Worm (Caenorhabditis elegans) whole organism, late embryonic: Measurements from ENCODE around the gene Y43F8B.2.

Experiments used
- C38D4.7 ChIP-seq: fragments of 200-800 bp; sonication (Bioruptor generic); optimal IDR thresholded peaks from 2 replicates; lab custom pipeline; 2018; ENCODE audit warnings: mild to moderate bottlenecking, missing genetic modification characterization, moderate library complexity, missing compliant biosample characterization
- F13H6.1 ChIP-seq: sonication (generic microtip); optimal IDR thresholded peaks from 2 replicates; lab custom pipeline; 2016; ENCODE audit warnings: missing genetic modification characterization, missing compliant biosample characterization
- K09A11.1 ChIP-seq: sonication (generic microtip); optimal IDR thresholded peaks from 2 replicates; lab custom pipeline; 2017; ENCODE audit warnings: antibody characterized with exemption, mild to moderate bottlenecking, missing genetic modification characterization, missing compliant biosample characterization; ENCODE audit not compliant: insufficient read depth
- T23F11.4 ChIP-seq: fragments of 200-800 bp; sonication (Bioruptor generic); optimal IDR thresholded peaks from 2 replicates; lab custom pipeline; 2018; ENCODE audit warnings: mild to moderate bottlenecking, missing genetic modification characterization, missing compliant biosample characterization
- ahr-1 ChIP-seq: sonication (generic microtip); optimal IDR thresholded peaks from 2 replicates; lab custom pipeline; 2016; ENCODE audit warnings: missing genetic modification characterization, missing compliant biosample characterization
- ceh-18 ChIP-seq: sonication (generic microtip); optimal IDR thresholded peaks from 2 replicates; lab custom pipeline; 2016; ENCODE audit warnings: missing genetic modification characterization, missing compliant biosample characterization
- ceh-19 ChIP-seq: fragments of 200-800 bp; sonication (Bioruptor generic); optimal IDR thresholded peaks from 2 replicates; lab custom pipeline; 2018; ENCODE audit warnings: mild to moderate bottlenecking, missing genetic modification characterization, missing compliant biosample characterization
- ceh-2 ChIP-seq: sonication (generic microtip); optimal IDR thresholded peaks from 2 replicates; lab custom pipeline; 2016; ENCODE audit warnings: missing genotype, missing genetic modification characterization, missing compliant biosample characterization
- ceh-22 ChIP-seq: sonication (generic microtip); optimal IDR thresholded peaks from 2 replicates; lab custom pipeline; 2017; ENCODE audit warnings: missing biosample characterization, missing genetic modification characterization
- ceh-24 ChIP-seq: sonication (generic microtip); optimal IDR thresholded peaks from 2 replicates; lab custom pipeline; 2016; ENCODE audit warnings: mild to moderate bottlenecking, missing genetic modification characterization, missing compliant biosample characterization
- ceh-34 ChIP-seq: sonication (generic microtip); optimal IDR thresholded peaks from 2 replicates; lab custom pipeline; 2016; ENCODE audit warnings: mild to moderate bottlenecking, missing genetic modification characterization, missing compliant biosample characterization
- ceh-45 ChIP-seq: fragments of 200-800 bp; sonication (Bioruptor generic); IDR thresholded peaks from 2 replicates; pipeline ENCODE4 v1.3.6; 2022; ENCODE audit warnings: missing genetic modification reagents, missing genetic modification characterization, missing compliant biosample characterization
- che-1 ChIP-seq: sonication (generic microtip); optimal IDR thresholded peaks from 2 replicates; lab custom pipeline; 2016; ENCODE audit warnings: mild to moderate bottlenecking, missing genetic modification characterization, missing compliant biosample characterization
- dve-1 ChIP-seq: sonication (generic microtip); optimal IDR thresholded peaks from 2 replicates; lab custom pipeline; 2017; ENCODE audit warnings: antibody characterized with exemption, mild to moderate bottlenecking, missing genetic modification characterization, missing compliant biosample characterization
- elt-2 ChIP-seq: sonication (generic microtip); optimal IDR thresholded peaks from 2 replicates; lab custom pipeline; 2016; ENCODE audit warnings: missing genetic modification reagents, missing genetic modification characterization, missing compliant biosample characterization
- elt-4 ChIP-seq: sonication (generic microtip); optimal IDR thresholded peaks from 2 replicates; lab custom pipeline; 2016; ENCODE audit warnings: missing genetic modification characterization, missing compliant biosample characterization
- ets-4 ChIP-seq: sonication (generic microtip); optimal IDR thresholded peaks from 2 replicates; lab custom pipeline; 2016; ENCODE audit warnings: missing genetic modification characterization, missing compliant biosample characterization
- fax-1 ChIP-seq: sonication (generic microtip); optimal IDR thresholded peaks from 2 replicates; lab custom pipeline; 2016; ENCODE audit warnings: missing genotype, missing genetic modification characterization, missing compliant biosample characterization
- gmeb-2 ChIP-seq: sonication (generic microtip); optimal IDR thresholded peaks from 2 replicates; lab custom pipeline; 2016; ENCODE audit warnings: missing genetic modification characterization, inconsistent platforms, missing compliant biosample characterization
- lim-6 ChIP-seq: sonication (generic microtip); optimal IDR thresholded peaks from 2 replicates; lab custom pipeline; 2016; ENCODE audit warnings: missing genetic modification characterization, missing compliant biosample characterization
- nfya-1 ChIP-seq: sonication (generic microtip); optimal IDR thresholded peaks from 2 replicates; lab custom pipeline; 2017; ENCODE audit warnings: missing genetic modification characterization, mild to moderate bottlenecking, missing compliant biosample characterization, antibody characterized with exemption, moderate library complexity
- nhr-232 ChIP-seq: sonication (generic microtip); optimal IDR thresholded peaks from 2 replicates; lab custom pipeline; 2016; ENCODE audit warnings: missing genetic modification characterization, missing compliant biosample characterization
- odd-2 ChIP-seq: sonication (generic microtip); optimal IDR thresholded peaks from 2 replicates; lab custom pipeline; 2017; ENCODE audit warnings: antibody characterized with exemption, mild to moderate bottlenecking, missing genetic modification characterization, missing compliant biosample characterization
- pag-3 ChIP-seq: sonication (generic microtip); optimal IDR thresholded peaks from 2 replicates; lab custom pipeline; 2016; ENCODE audit warnings: missing compliant biosample characterization, missing genetic modification characterization, borderline replicate concordance
- pat-9 ChIP-seq: fragments of 200-800 bp; sonication (Bioruptor generic); optimal IDR thresholded peaks from 2 replicates; lab custom pipeline; 2018; ENCODE audit warnings: mild to moderate bottlenecking, missing genetic modification characterization, moderate library complexity, missing compliant biosample characterization
- pha-2 ChIP-seq: sonication (generic microtip); optimal IDR thresholded peaks from 2 replicates; lab custom pipeline; 2017; ENCODE audit warnings: mild to moderate bottlenecking, missing genetic modification characterization, missing compliant biosample characterization
- pha-4 ChIP-seq: fragments of 150-350 bp; optimal IDR thresholded peaks from 2 replicates; lab custom pipeline; 2018; ENCODE audit warnings: missing biosample characterization, missing genetic modification reagents, missing genetic modification characterization
- ref-2 ChIP-seq: sonication (generic microtip); optimal IDR thresholded peaks from 2 replicates; lab custom pipeline; 2016; ENCODE audit warnings: missing genetic modification characterization, missing compliant biosample characterization
- sox-2 ChIP-seq: fragments of 200-800 bp; sonication (Bioruptor generic); IDR thresholded peaks from 2 replicates; pipeline ENCODE4 v1.3.6; 2022; ENCODE audit warnings: missing genetic modification reagents, missing genetic modification characterization, missing compliant biosample characterization
- syd-9 ChIP-seq: sonication (generic microtip); optimal IDR thresholded peaks from 2 replicates; lab custom pipeline; 2016; ENCODE audit warnings: mild to moderate bottlenecking, missing genetic modification characterization, moderate library complexity, missing compliant biosample characterization
- tbx-2 ChIP-seq: sonication (generic microtip); optimal IDR thresholded peaks from 2 replicates; lab custom pipeline; 2016; ENCODE audit warnings: missing genetic modification characterization, missing compliant biosample characterization
- tbx-7 ChIP-seq: sonication (generic microtip); optimal IDR thresholded peaks from 2 replicates; lab custom pipeline; 2016; ENCODE audit warnings: missing genotype, missing genetic modification characterization, missing compliant biosample characterization
- unc-86 ChIP-seq: sonication (generic microtip); optimal IDR thresholded peaks from 2 replicates; lab custom pipeline; 2016; ENCODE audit warnings: missing genetic modification characterization, missing compliant biosample characterization

Gene Y43F8B.2

DNA sequence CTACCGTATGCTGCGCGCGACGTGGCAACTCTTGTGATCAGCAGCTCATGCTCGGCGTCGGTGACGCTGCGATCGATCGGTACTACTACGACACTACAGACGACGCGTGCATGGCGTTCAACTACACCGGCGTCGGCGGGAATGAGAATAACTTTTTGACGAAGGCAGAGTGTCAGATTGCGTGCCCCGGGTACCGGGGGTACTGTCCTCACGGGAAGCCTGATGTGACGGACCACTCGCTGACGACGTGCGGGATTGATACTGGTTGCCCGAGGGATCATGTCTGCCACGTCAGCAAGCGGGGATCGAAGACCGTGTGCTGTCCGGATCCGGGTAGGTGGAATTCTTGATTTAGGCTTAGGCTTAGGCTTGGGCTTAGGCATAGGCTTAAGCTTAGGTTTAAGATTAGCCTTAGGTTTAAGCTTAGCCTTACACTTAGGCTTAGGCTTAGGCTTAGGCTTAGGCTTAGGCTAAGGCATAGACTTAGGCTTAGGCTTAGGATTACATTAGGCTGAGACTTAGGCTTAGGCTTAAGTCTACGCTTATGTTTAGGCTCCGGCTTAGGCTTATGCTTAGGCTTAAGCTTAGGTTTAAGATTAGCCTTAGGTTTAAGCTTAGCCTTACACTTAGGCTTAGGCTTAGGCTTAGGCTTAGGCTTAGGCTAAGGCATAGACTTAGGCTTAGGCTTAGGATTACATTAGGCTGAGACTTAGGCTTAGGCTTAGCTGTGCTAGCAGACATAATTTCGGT lies 15.1 kb downstream of the Y43F8B.2 start:
- TF ChIP-seq T23F11.4 (peak; percentile 36), dve-1 (tag; lab: Kevin White, UChicago) (peak; percentile 61)
- TF ChIP-seq, all 69 proteins: peak for 2; not testable (repeated sequence) for 67

DNA sequence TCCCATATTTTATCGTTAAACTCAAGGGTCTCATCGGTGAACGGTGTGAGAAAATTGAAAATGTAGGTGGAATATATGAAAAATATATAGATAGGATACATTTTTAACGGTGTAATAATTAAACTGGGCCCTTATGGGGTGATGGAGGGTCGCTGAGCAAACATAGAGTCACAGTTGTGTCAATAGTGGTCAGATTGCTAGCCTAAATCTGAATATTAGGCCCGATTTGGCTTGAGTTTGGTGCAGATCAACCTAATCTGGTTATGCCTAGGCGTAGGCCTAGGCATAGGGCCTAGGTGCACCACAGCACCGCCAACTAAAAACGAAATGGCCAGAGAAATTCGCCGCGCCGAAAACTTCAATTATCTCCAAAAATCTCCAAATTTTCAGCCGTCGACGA lies 19.4 kb downstream of the Y43F8B.2 start, which contains the start of gene phy-4:
Gene phy-4 (minus strand): TSS at position 101 of the 400 bp plus-strand sequence.
- TF ChIP-seq ceh-19 (GFP tag; lab: Kevin White, UChicago), result no peak
- TF ChIP-seq odd-2 (tag; lab: Kevin White, UChicago), result no peak
- no peak for TF ChIP-seq pat-9
- TF ChIP-seq ceh-34, result no peak
- no peak for TF ChIP-seq nfya-1
- TF ChIP-seq ceh-22 (tag; lab: Kevin White, UChicago), result no peak

DNA sequence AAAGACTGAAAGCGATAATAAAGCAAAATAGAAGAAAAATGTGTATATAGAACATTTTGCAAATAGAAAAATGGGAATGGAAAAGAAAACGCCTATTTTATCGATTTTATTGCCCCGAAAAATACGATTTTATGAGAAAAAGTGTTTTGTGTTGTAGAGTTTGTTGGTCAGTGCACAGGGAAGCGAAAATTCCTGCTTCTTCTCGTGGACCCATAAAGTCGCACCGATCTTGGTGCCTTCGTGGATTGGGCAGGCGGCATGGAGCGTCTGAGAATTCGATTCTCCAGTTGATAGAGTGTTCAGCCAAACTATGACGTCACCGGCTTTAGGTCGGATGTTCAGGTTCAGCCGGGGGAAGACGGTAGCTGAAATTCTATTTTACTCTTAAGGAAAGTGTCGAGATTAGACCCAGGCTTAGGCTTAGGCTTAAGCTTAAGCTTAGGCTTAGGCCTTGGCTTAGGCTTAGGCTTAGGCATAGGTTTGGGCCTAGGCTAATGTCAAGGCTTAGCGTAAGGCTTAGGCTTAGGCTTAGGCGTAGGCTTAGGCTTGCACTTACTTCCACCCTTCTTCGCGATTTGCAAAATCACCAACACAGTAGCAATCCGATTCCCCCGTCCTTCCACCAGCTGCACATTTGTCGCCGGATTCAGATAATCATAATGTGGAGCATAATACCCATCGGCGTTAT lies 20.5 kb downstream of the Y43F8B.2 start, which contains the start of gene Y43F8B.19:
Gene Y43F8B.19 (minus strand): TSS at position 51 of the 688 bp plus-strand sequence.
- no peak for TF ChIP-seq pha-2 (tag; lab: Kevin White, UChicago)

DNA sequence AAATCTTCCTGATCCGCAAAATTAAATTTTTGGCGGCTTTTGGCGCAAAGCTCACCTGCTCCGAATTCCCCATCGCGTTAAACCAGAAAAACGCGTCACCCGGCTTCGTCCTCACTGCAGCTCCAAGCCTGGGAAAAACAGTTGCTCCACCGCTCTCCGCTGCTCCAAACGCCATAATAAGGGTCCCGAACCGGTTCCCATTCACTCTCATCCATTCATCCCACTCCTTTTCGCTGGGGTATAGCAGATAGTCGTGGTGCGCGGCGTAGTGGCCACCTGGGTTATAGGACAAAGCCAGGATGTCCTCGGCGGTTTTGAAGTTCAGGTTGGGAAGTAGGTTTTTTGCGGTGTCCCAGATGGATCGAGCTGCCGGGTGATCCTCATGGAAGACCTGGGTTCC lies 22.0 kb downstream of the Y43F8B.2 start:
- TF ChIP-seq ceh-24 (tag; lab: Kevin White, UChicago) (no peak), pha-4 (tag; lab: Kevin White, UChicago) (no peak), syd-9 (tag; lab: Kevin White, UChicago) (no peak), che-1 (tag; lab: Kevin White, UChicago) (no peak), lim-6 (tag; lab: Kevin White, UChicago) (no peak), ceh-18 (tag; lab: Kevin White, UChicago) (no peak), ref-2 (tag; lab: Kevin White, UChicago) (no peak), F13H6.1 (no peak), K09A11.1 (tag; lab: Kevin White, UChicago) (no peak), ahr-1 (tag; lab: Kevin White, UChicago) (no peak), ceh-45 (GFP tag; lab: Robert Waterston, UW) (no peak), ets-4 (tag; lab: Kevin White, UChicago) (no peak), sox-2 (GFP tag; lab: Robert Waterston, UW) (no peak), fax-1 (tag; lab: Kevin White, UChicago) (no peak)

DNA sequence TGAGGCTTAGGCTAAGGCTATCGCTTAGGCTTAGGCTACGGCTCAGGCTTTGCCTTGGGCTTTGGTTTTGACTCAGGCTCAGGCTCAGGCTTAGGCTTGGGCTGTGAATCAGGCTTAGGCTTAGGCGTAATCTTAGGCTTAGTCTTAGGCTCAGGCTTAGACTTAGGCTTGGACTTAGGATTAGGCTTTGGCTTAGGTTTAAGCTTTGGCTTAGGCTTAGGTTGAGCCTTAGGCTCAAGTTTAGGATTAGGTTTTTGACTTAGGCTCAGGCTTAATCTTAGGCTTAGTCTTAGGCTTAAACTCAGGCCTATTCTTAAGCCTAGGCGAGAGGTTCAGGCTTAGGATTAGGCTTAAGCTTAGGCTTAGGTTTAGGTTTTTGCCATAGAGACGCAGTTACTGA lies 22.6 kb downstream of the Y43F8B.2 start:
- no peak for TF ChIP-seq ceh-34
- peak; percentile 91 for TF ChIP-seq dve-1 (tag; lab: Kevin White, UChicago)

DNA sequence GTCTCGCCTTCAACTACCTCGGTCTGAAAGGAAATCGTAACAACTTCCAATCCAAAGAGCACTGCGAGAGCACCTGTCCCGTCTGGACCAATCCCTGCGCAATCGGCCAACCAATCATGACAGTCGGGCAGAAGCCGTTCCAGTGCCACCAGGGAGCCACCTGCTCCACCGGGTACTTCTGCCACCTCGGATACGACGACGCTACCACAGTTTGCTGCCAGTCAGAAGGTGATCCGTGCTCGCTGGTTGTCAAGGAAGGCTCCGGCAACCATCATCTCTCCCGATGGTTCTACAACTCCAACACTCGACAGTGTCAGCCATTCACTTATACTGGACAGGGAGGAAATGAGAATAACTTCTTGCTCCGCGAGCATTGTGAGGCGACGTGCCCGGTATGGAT lies 23.8 kb downstream of the Y43F8B.2 start:
- TF ChIP-seq pag-3 (tag; lab: Kevin White, UChicago) (peak; percentile 57), ceh-34 (no peak)

DNA sequence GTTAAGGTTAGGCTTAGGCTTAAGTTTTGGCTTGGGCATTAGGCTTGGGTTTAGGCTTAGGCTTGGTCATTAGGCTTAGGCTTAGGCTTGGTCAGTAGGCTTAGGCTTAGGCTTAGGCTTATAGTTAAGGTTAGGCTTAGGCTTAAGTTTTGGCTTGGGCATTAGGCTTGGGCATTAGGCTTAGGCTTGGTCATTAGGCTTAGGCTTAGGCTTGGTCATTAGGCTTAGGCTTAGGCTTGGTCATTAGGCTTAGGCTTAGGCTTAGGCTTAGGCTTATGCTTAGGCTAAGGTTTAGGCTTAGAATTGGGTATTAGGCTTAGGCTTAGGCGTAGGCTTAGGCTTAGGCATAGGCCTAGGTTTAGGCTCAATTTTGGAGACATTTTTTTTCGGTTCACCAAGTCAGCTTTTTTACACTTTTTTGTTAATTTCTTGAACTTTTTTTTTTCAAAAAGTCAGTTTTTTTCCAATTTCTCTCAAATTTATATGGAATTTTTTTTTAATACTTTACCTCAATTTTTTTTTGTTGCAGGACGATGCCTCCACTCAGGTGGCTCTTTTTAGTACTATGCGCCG lies 30.2 kb downstream of the Y43F8B.2 start, which contains the start of gene Y43F8B.3:
Gene Y43F8B.3 (plus strand): TSS at position 523 of the 573 bp plus-strand sequence.
- TF ChIP-seq unc-86 (tag; lab: Kevin White, UChicago) (no peak), T23F11.4 (no peak), tbx-2 (tag; lab: Kevin White, UChicago) (no peak), syd-9 (tag; lab: Kevin White, UChicago) (no peak), K09A11.1 (tag; lab: Kevin White, UChicago) (no peak), gmeb-2 (tag; lab: Kevin White, UChicago) (no peak), C38D4.7 (GFP tag; lab: Kevin White, UChicago) (no peak), nfya-1 (no peak), elt-4 (no peak), ceh-2 (tag; lab: Kevin White, UChicago) (no peak), nhr-232 (no peak), elt-2 (tag; lab: Kevin White, UChicago) (no peak), ceh-34 (no peak), tbx-7 (tag; lab: Kevin White, UChicago) (no peak)
